Fruit fly (Drosophila melanogaster): Measurements from ENCODE around the gene CG43246.

CG43246 gene

DNA sequence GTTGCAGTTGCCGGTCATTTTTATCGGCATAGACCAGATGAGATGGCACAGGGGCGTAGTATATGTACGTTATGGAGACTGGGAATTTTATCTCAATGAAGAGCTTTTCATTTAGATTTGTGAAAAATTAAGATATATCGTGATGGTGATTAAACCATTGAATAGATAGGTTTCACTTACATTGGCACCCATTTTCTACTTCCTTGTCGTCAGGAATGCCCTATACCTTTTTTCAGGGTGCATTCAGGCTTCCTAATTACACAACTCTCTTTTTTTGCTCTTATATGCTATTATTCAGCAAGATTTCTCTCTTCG, 16.4 kb downstream of the CG43246 start (continued):
- TF ChIP-seq Tbp (GFP tag; optimal IDR thresholded peaks at IDR 0.05) (no peak), ind (GFP tag; optimal IDR thresholded peaks at IDR 0.05) (no peak), CG11504 (tag; optimal IDR thresholded peaks at IDR 0.05) (peak; percentile 20), usp (GFP tag; optimal IDR thresholded peaks at IDR 0.05) (no peak), lola (GFP tag; optimal IDR thresholded peaks at IDR 0.05) (peak in 1 of 3 experiments; percentile 29), Adf1 (GFP tag; IDR thresholded peaks at IDR 0.05) (no peak), lbe (GFP tag; optimal IDR thresholded peaks at IDR 0.05) (no peak), CG14710 (tag; optimal IDR thresholded peaks at IDR 0.05) (peak; percentile 2), tgo (GFP tag; IDR thresholded peaks at IDR 0.05) (no peak), repo (GFP tag; optimal IDR thresholded peaks at IDR 0.05) (no peak), CG31365 (tag; optimal IDR thresholded peaks at IDR 0.05) (no peak), Abd-B (GFP tag; optimal IDR thresholded peaks at IDR 0.05) (no peak), CG30020 (tag; optimal IDR thresholded peaks at IDR 0.05) (no peak), CG4730 (GFP tag; IDR thresholded peaks at IDR 0.05) (no peak), row (GFP tag; IDR thresholded peaks at IDR 0.05) (0 out of 3 replicates have a peak, but pooled peaks have one; percentile 17), zen (tag; optimal IDR thresholded peaks at IDR 0.05) (no peak), CG14965 (GFP tag; optimal IDR thresholded peaks at IDR 0.05; ENCODE audit: borderline replicate concordance) (no peak), CG10366 (GFP tag; IDR thresholded peaks at IDR 0.05) (no peak), gt (GFP tag; IDR thresholded peaks at IDR 0.05) (no peak), slou (GFP tag; optimal IDR thresholded peaks at IDR 0.05) (no peak), corto (GFP tag; optimal IDR thresholded peaks at IDR 0.05) (no peak), nau (GFP tag; optimal IDR thresholded peaks at IDR 0.05) (no peak), CG12299 (tag; optimal IDR thresholded peaks at IDR 0.05) (no peak), CG3847 (GFP tag; IDR thresholded peaks at IDR 0.05) (no peak), Ptx1 (GFP tag; IDR thresholded peaks at IDR 0.05) (no peak), CG4328 (GFP tag; optimal IDR thresholded peaks at IDR 0.05) (no peak), CG10209 (GFP tag; optimal IDR thresholded peaks at IDR 0.05) (no peak), D (optimal IDR thresholded peaks at IDR 0.05) (no peak), D (GFP tag; optimal IDR thresholded peaks at IDR 0.05) (peak; percentile 29), dmrt11E (tag; optimal IDR thresholded peaks at IDR 0.05) (peak; percentile 65), CG18262 (tag; optimal IDR thresholded peaks at IDR 0.05) (peak; percentile 26), wek (GFP tag; optimal IDR thresholded peaks at IDR 0.05) (peak; percentile 2), chn (GFP tag; optimal IDR thresholded peaks at IDR 0.05) (no peak), Ravus (GFP tag; IDR thresholded peaks at IDR 0.05) (no peak), dmrt99B (tag; optimal IDR thresholded peaks at IDR 0.05) (peak; percentile 13), grn (GFP tag; optimal IDR thresholded peaks at IDR 0.05) (no peak), prd (optimal IDR thresholded peaks at IDR 0.05) (no peak), prd (GFP tag; IDR thresholded peaks at IDR 0.05) (0 out of 3 replicates have a peak, but pooled peaks have one; percentile 11), Max (GFP tag; optimal IDR thresholded peaks at IDR 0.05) (no peak), CG7928 (GFP tag; optimal IDR thresholded peaks at IDR 0.05) (no peak), Dbx (GFP tag; IDR thresholded peaks at IDR 0.05) (no peak), tup (GFP tag; optimal IDR thresholded peaks at IDR 0.05) (no peak), Ets65A (GFP tag) (no peak), fd96Cb (tag; optimal IDR thresholded peaks at IDR 0.05) (peak; percentile 13), MESR4 (GFP tag; optimal IDR thresholded peaks at IDR 0.05) (no peak), al (GFP tag; IDR thresholded peaks at IDR 0.05) (no peak), Fer2 (tag; optimal IDR thresholded peaks at IDR 0.05) (no peak), CG12659 (GFP tag; optimal IDR thresholded peaks at IDR 0.05) (no peak), CG17361 (GFP tag; IDR thresholded peaks at IDR 0.05) (no peak), Lhr (GFP tag; optimal IDR thresholded peaks at IDR 0.05) (no peak), Atf-2 (GFP tag; optimal IDR thresholded peaks at IDR 0.05) (no peak), sug (tag; optimal IDR thresholded peaks at IDR 0.05) (no peak), HmgZ (tag; optimal IDR thresholded peaks at IDR 0.05) (no peak)
